Worm (Caenorhabditis elegans) whole organism, mixed stage, embryonic: ENCODE data around the gene ZK1248.20.

Source experiments
- ces-1 ChIP-seq: fragments of 150-350 bp; optimal IDR thresholded peaks from 2 replicates; lab custom pipeline; 2014; ENCODE audit warnings: missing biosample characterization, missing genetic modification reagents, missing genetic modification characterization
- lsy-2 ChIP-seq: fragments of 150-350 bp; optimal IDR thresholded peaks from 2 replicates; lab custom pipeline; 2014; ENCODE audit warnings: missing biosample characterization, missing genetic modification characterization
- mep-1 ChIP-seq: fragments of 150-350 bp; optimal IDR thresholded peaks from 2 replicates; lab custom pipeline; 2017; ENCODE audit warnings: missing biosample characterization, missing genetic modification reagents, missing genetic modification characterization, inconsistent platforms
- unc-39 ChIP-seq: fragments of 150-350 bp; optimal IDR thresholded peaks from 2 replicates; lab custom pipeline; 2014; ENCODE audit warnings: missing biosample characterization, missing genetic modification characterization
- unc-62 ChIP-seq: fragments of 150-350 bp; optimal IDR thresholded peaks from 2 replicates; lab custom pipeline; 2014; ENCODE audit warnings: missing biosample characterization, missing genetic modification reagents, missing genetic modification characterization

DNA sequence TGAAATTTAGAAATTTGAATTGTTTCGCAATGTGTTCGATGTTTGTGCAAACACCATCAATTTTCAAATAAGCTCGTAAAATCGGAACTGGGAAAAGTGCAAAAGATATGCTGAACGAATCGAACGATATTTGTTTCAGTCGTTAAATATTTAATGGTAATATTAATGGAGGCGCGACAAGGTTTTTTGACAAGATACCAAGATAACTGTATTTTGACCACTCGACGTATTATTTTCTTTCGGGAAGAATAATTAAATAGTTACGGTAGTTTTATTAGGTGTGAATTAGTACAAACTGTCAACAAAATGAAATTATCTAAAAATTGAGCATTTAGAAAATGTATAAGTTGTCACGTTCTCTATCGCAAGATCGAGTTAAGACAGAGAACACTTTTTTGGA is 12.2 kb upstream of the ZK1248.20 start:
- TF ChIP-seq lsy-2 (no peak), unc-62 (GFP tag; lab: Kevin White, UChicago) (no peak), unc-39 (no peak), ces-1 (GFP tag; lab: Kevin White, UChicago) (no peak), mep-1 (tag; lab: Kevin White, UChicago) (no peak)
